Worm (Caenorhabditis elegans) whole organism, L1 larva: ENCODE data around the gene C23G10.10.
A peak's percentile ranks its signal among the peaks of the same experiment; 100 is the strongest.

Source experiments
- C16A3.4 ChIP-seq: fragments of 150-350 bp; optimal IDR thresholded peaks from 2 replicates; lab custom pipeline; 2014; ENCODE audit warnings: missing biosample characterization, missing genetic modification characterization
- F16B12.6 ChIP-seq: fragments of 150-350 bp; optimal IDR thresholded peaks from 2 replicates; lab custom pipeline; 2014; ENCODE audit warnings: missing biosample characterization, missing genetic modification characterization
- aha-1 ChIP-seq: fragments of 150-350 bp; optimal IDR thresholded peaks from 2 replicates; lab custom pipeline; 2014; ENCODE audit warnings: missing biosample characterization, missing genetic modification characterization
- ama-1 ChIP-seq: fragments of 150-350 bp; optimal IDR thresholded peaks from 2 replicates; lab custom pipeline; 2014
- blmp-1 ChIP-seq: fragments of 150-350 bp; optimal IDR thresholded peaks from 2 replicates; lab custom pipeline; 2014; ENCODE audit warnings: missing biosample characterization, missing genetic modification characterization
- ceh-63 ChIP-seq: fragments of 200-800 bp; sonication (Bioruptor generic); optimal IDR thresholded peaks from 2 replicates; lab custom pipeline; 2018; ENCODE audit warnings: mild to moderate bottlenecking, missing genetic modification characterization, missing compliant biosample characterization
- ceh-8 ChIP-seq: fragments of 200-800 bp; sonication (Bioruptor generic); optimal IDR thresholded peaks from 2 replicates; lab custom pipeline; 2018; ENCODE audit warnings: mild to moderate bottlenecking, missing genetic modification characterization, moderate library complexity, missing compliant biosample characterization
- ceh-88 ChIP-seq: fragments of 200-800 bp; sonication (Bioruptor generic); IDR thresholded peaks from 2 replicates; pipeline ENCODE4 v1.3.6; 2022; ENCODE audit warnings: missing genetic modification characterization, missing compliant biosample characterization
- ceh-90 ChIP-seq: sonication (generic microtip); optimal IDR thresholded peaks from 2 replicates; lab custom pipeline; 2016; ENCODE audit warnings: missing genetic modification characterization, missing compliant biosample characterization
- dpl-1 ChIP-seq, 3 experiments: fragments of 150-350 bp in 2 of 3; sonication (generic microtip) in 1 of 3; optimal IDR thresholded peaks; 2 replicates each; lab custom pipeline; 2014 to 2017; ENCODE audit warnings: missing biosample characterization in 3 of 3, missing genetic modification characterization in 3 of 3, missing genetic modification reagents in 3 of 3
- dsc-1 ChIP-seq: sonication (generic microtip); optimal IDR thresholded peaks from 2 replicates; lab custom pipeline; 2016; ENCODE audit warnings: mild to moderate bottlenecking, missing genetic modification characterization, missing compliant biosample characterization
- efl-1 ChIP-seq, 4 experiments: fragments of 150-350 bp; optimal IDR thresholded peaks in 3 of 4; peaks in 1 of 4; 1 replicate in 1 of 4; 2 replicates in 3 of 4; lab custom pipeline; 2014; ENCODE audit warnings: missing biosample characterization in 2 of 4, missing genetic modification characterization in 2 of 4, missing genetic modification reagents in 2 of 4
- egl-13 ChIP-seq: sonication (generic microtip); optimal IDR thresholded peaks from 2 replicates; lab custom pipeline; 2016; ENCODE audit warnings: missing genotype, missing genetic modification reagents, missing genetic modification characterization, missing compliant biosample characterization
- egl-27 ChIP-seq, 2 experiments: fragments of 150-350 bp in 1 of 2; sonication (generic microtip); optimal IDR thresholded peaks; 3 replicates each; lab custom pipeline; 2017 to 2018; ENCODE audit warnings: missing biosample characterization in 2 of 2, missing genetic modification characterization in 2 of 2, missing genetic modification reagents in 2 of 2
- elt-3 ChIP-seq, 6 experiments: fragments of 150-350 bp in 1 of 6; sonication (generic microtip); optimal IDR thresholded peaks; 2 replicates each; lab custom pipeline; 2017 to 2018; ENCODE audit warnings: missing biosample characterization in 6 of 6, missing genetic modification characterization in 6 of 6, inconsistent platforms in 1 of 6
- ets-5 ChIP-seq: fragments of 200-800 bp; sonication (Bioruptor generic); IDR thresholded peaks from 2 replicates; pipeline ENCODE4 v1.3.6; 2022; ENCODE audit warnings: missing genetic modification characterization, missing compliant biosample characterization
- fkh-4 ChIP-seq: sonication (generic microtip); optimal IDR thresholded peaks from 2 replicates; lab custom pipeline; 2016; ENCODE audit warnings: missing compliant biosample characterization, missing genetic modification characterization, borderline replicate concordance
- fkh-8 ChIP-seq: sonication (generic microtip); optimal IDR thresholded peaks from 2 replicates; lab custom pipeline; 2016; ENCODE audit warnings: mild to moderate bottlenecking, missing genetic modification characterization, missing compliant biosample characterization
- fos-1 ChIP-seq: fragments of 150-350 bp; optimal IDR thresholded peaks from 2 replicates; lab custom pipeline; 2014; ENCODE audit warnings: missing biosample characterization, missing genetic modification characterization
- hlh-17 ChIP-seq: fragments of 200-800 bp; sonication (Bioruptor generic); optimal IDR thresholded peaks from 2 replicates; lab custom pipeline; 2018; ENCODE audit warnings: missing genetic modification characterization, mild to moderate bottlenecking, missing compliant biosample characterization, moderate library complexity, borderline replicate concordance
- hlh-4 ChIP-seq: sonication (generic microtip); optimal IDR thresholded peaks from 2 replicates; lab custom pipeline; 2016; ENCODE audit warnings: mild to moderate bottlenecking, missing genetic modification characterization, missing compliant biosample characterization
- jun-1 ChIP-seq: fragments of 150-350 bp; optimal IDR thresholded peaks from 2 replicates; lab custom pipeline; 2014; ENCODE audit warnings: missing biosample characterization, missing genetic modification reagents, missing genetic modification characterization
- lin-35 ChIP-seq, 2 experiments: fragments of 150-350 bp; optimal IDR thresholded peaks; 2 replicates each; lab custom pipeline; 2014; ENCODE audit warnings: missing biosample characterization in 2 of 2, missing genetic modification characterization in 2 of 2, missing genetic modification reagents in 2 of 2
- lsy-2 ChIP-seq, 2 experiments: fragments of 150-350 bp; optimal IDR thresholded peaks; 2 replicates each; lab custom pipeline; 2014; ENCODE audit warnings: missing biosample characterization in 2 of 2, missing genetic modification characterization in 2 of 2
- mep-1 ChIP-seq: fragments of 150-350 bp; optimal IDR thresholded peaks from 2 replicates; lab custom pipeline; 2014; ENCODE audit warnings: missing biosample characterization, missing genetic modification characterization
- nhr-11 ChIP-seq: fragments of 150-350 bp; optimal IDR thresholded peaks from 2 replicates; lab custom pipeline; 2014; ENCODE audit warnings: missing biosample characterization, missing genetic modification characterization
- nhr-19 ChIP-seq: fragments of 200-800 bp; sonication (Bioruptor generic); conservative IDR thresholded peaks from 2 replicates; pipeline ENCODE4 v1.3.6; 2022; ENCODE audit warnings: missing genetic modification characterization, missing compliant biosample characterization
- nhr-20 ChIP-seq: sonication (generic microtip); optimal IDR thresholded peaks from 2 replicates; lab custom pipeline; 2016; ENCODE audit warnings: mild to moderate bottlenecking, missing genetic modification characterization, missing compliant biosample characterization
- nhr-237 ChIP-seq: fragments of 150-350 bp; optimal IDR thresholded peaks from 2 replicates; lab custom pipeline; 2014; ENCODE audit warnings: missing biosample characterization, missing genetic modification characterization
- nhr-47 ChIP-seq: sonication (generic microtip); optimal IDR thresholded peaks from 2 replicates; lab custom pipeline; 2016; ENCODE audit warnings: mild to moderate bottlenecking, missing genetic modification characterization, moderate library complexity, missing compliant biosample characterization
- nhr-76 ChIP-seq: sonication (generic microtip); optimal IDR thresholded peaks from 2 replicates; lab custom pipeline; 2017; ENCODE audit warnings: missing biosample characterization, missing genetic modification characterization
- nhr-77 ChIP-seq: fragments of 150-350 bp; optimal IDR thresholded peaks from 2 replicates; lab custom pipeline; 2014; ENCODE audit warnings: missing biosample characterization, missing genetic modification characterization
- nhr-84 ChIP-seq: sonication (generic microtip); optimal IDR thresholded peaks from 2 replicates; lab custom pipeline; 2017; ENCODE audit warnings: missing biosample characterization, missing genetic modification characterization
- nhr-85 ChIP-seq: sonication (generic microtip); peaks from one replicate; lab custom pipeline; 2016; ENCODE audit warnings: missing genetic modification characterization, inconsistent platforms, missing compliant biosample characterization
- nhr-90 ChIP-seq: sonication (generic microtip); optimal IDR thresholded peaks from 2 replicates; lab custom pipeline; 2016; ENCODE audit warnings: mild to moderate bottlenecking, missing genetic modification characterization, missing compliant biosample characterization; ENCODE audit not compliant: poor library complexity
- rnt-1 ChIP-seq: sonication (generic microtip); optimal IDR thresholded peaks from 2 replicates; lab custom pipeline; 2016; ENCODE audit warnings: mild to moderate bottlenecking, missing genetic modification characterization, moderate library complexity, missing compliant biosample characterization
- snpc-4 ChIP-seq: fragments of 150-350 bp; optimal IDR thresholded peaks from 2 replicates; lab custom pipeline; 2014; ENCODE audit warnings: missing biosample characterization, missing genetic modification characterization
- sox-4 ChIP-seq: sonication (generic microtip); optimal IDR thresholded peaks from 2 replicates; lab custom pipeline; 2016; ENCODE audit warnings: missing genetic modification characterization, missing compliant biosample characterization
- sptf-1 ChIP-seq: fragments of 150-350 bp; optimal IDR thresholded peaks from 2 replicates; lab custom pipeline; 2014; ENCODE audit warnings: missing biosample characterization, missing genetic modification characterization
- tlp-1 ChIP-seq: fragments of 150-350 bp; optimal IDR thresholded peaks from 2 replicates; lab custom pipeline; 2014; ENCODE audit warnings: missing biosample characterization, missing genetic modification characterization
- unc-130 ChIP-seq: fragments of 150-350 bp; optimal IDR thresholded peaks from 2 replicates; lab custom pipeline; 2017; ENCODE audit warnings: missing biosample characterization, missing genetic modification characterization, inconsistent platforms
- xbp-1 ChIP-seq: sonication (generic microtip); optimal IDR thresholded peaks from 2 replicates; lab custom pipeline; 2016; ENCODE audit warnings: missing genetic modification characterization, missing compliant biosample characterization
- zag-1 ChIP-seq: fragments of 150-350 bp; optimal IDR thresholded peaks from 2 replicates; lab custom pipeline; 2014; ENCODE audit warnings: missing biosample characterization, missing genetic modification characterization

C23G10.10 gene

ce11 chrIII:6210215-6210822 lies 3.5 kb downstream of the C23G10.10 start:
- no peak for TF ChIP-seq nhr-76 (tag; lab: Kevin White, UChicago)
- TF ChIP-seq snpc-4 (tag; lab: Kevin White, UChicago): peak; percentile 46
- TF ChIP-seq ceh-63: no peak
- TF ChIP-seq, all 84 proteins: peak for 1

- TF ChIP-seq rnt-1 (no peak), efl-1 (optimal IDR thresholded peaks at IDR 0.05; lab: Kevin White, UChicago) (no peak), efl-1 (GFP tag; optimal IDR thresholded peaks at IDR 0.05 in 1 of 2; lab: Kevin White, UChicago) (no peak), nhr-85 (no peak), nhr-19 (GFP tag; lab: Robert Waterston, UW) (no peak)
Measured at ce11 chrIII:6208984-6209383, 4.8 kb downstream of the C23G10.10 start, which contains the start of gene C23G10.1. C23G10.1 (plus strand) TSS chrIII:6209284.

- no peak for TF ChIP-seq F16B12.6 (tag; lab: Kevin White, UChicago)
- TF ChIP-seq elt-3 (tag; optimal IDR thresholded peaks at IDR 0.05; lab: Kevin White, UChicago): peak in 1 of 6 experiments; percentile 58
- TF ChIP-seq ceh-88: no peak
- TF ChIP-seq nhr-76 (tag; lab: Kevin White, UChicago): no peak
- TF ChIP-seq dpl-1 (GFP tag; optimal IDR thresholded peaks at IDR 0.05; lab: Kevin White, UChicago): no peak
- TF ChIP-seq nhr-77 (tag; lab: Kevin White, UChicago): no peak
- no peak for TF ChIP-seq sptf-1 (tag; lab: Kevin White, UChicago)
- no peak for TF ChIP-seq nhr-11 (tag; lab: Kevin White, UChicago)
- TF ChIP-seq egl-27 (tag; optimal IDR thresholded peaks at IDR 0.05; lab: Kevin White, UChicago): no peak
- TF ChIP-seq nhr-20 (tag; lab: Kevin White, UChicago): no peak
- no peak for TF ChIP-seq ceh-63
- TF ChIP-seq hlh-4 (tag; lab: Kevin White, UChicago): no peak
- no peak for TF ChIP-seq nhr-90 (tag; lab: Kevin White, UChicago)
- TF ChIP-seq nhr-47 (tag; lab: Kevin White, UChicago): no peak
- no peak for TF ChIP-seq fkh-8 (tag; lab: Kevin White, UChicago)
- peak in 1 of 2 experiments; percentile 36 for TF ChIP-seq lsy-2 (tag; optimal IDR thresholded peaks at IDR 0.05; lab: Kevin White, UChicago)
- no peak for TF ChIP-seq nhr-85
- no peak for TF ChIP-seq egl-13 (tag; lab: Kevin White, UChicago)
- TF ChIP-seq blmp-1 (tag; lab: Kevin White, UChicago): peak; percentile 14
- no peak for TF ChIP-seq lin-35 (GFP tag; optimal IDR thresholded peaks at IDR 0.05; lab: Kevin White, UChicago)
- no peak for TF ChIP-seq tlp-1
Measured at ce11 chrIII:6207881-6208280, 5.9 kb downstream of the C23G10.10 start, which contains the start of gene C23G10.2. C23G10.2 (plus strand) TSS chrIII:6208064.

- TF ChIP-seq nhr-76 (tag; lab: Kevin White, UChicago): no peak
- TF ChIP-seq hlh-17 (GFP tag; lab: Kevin White, UChicago): no peak
- no peak for TF ChIP-seq zag-1
- no peak for TF ChIP-seq lsy-2 (tag; optimal IDR thresholded peaks at IDR 0.05; lab: Kevin White, UChicago)
- TF ChIP-seq elt-3 (tag; optimal IDR thresholded peaks at IDR 0.05; lab: Kevin White, UChicago): no peak
Measured at ce11 chrIII:6207046-6207445, 6.8 kb downstream of the C23G10.10 start.

- TF ChIP-seq rnt-1: peak; percentile 85
- no peak for TF ChIP-seq ets-5 (GFP tag; lab: Robert Waterston, UW)
- no peak for TF ChIP-seq sox-4
- TF ChIP-seq lsy-2 (tag; optimal IDR thresholded peaks at IDR 0.05; lab: Kevin White, UChicago): peak; percentile 84 to 93
- no peak for TF ChIP-seq hlh-4 (tag; lab: Kevin White, UChicago)
- peak; percentile 74 for TF ChIP-seq xbp-1 (tag; lab: Kevin White, UChicago)
- TF ChIP-seq dsc-1 (tag; lab: Kevin White, UChicago): peak; percentile 44
- TF ChIP-seq dpl-1 (GFP tag; optimal IDR thresholded peaks at IDR 0.05; lab: Kevin White, UChicago): peak; percentile 70 to 80 (median 78)
- TF ChIP-seq aha-1 (tag; lab: Kevin White, UChicago): no peak
- TF ChIP-seq fkh-4 (tag; lab: Kevin White, UChicago): no peak
- TF ChIP-seq ama-1 (lab: Kevin White, UChicago): no peak
- peak; percentile 79 for TF ChIP-seq unc-130
- TF ChIP-seq jun-1 (tag; lab: Kevin White, UChicago): no peak
- TF ChIP-seq C16A3.4 (tag; lab: Kevin White, UChicago): peak; percentile 89
- peak; percentile 83 for TF ChIP-seq mep-1 (tag; lab: Kevin White, UChicago)
- peak; percentile 51 for TF ChIP-seq fos-1 (tag; lab: Kevin White, UChicago)
- TF ChIP-seq nhr-237: peak; percentile 11
- TF ChIP-seq nhr-84 (tag; lab: Kevin White, UChicago): no peak
- no peak for TF ChIP-seq ceh-90 (tag; lab: Kevin White, UChicago)
- TF ChIP-seq ceh-8: peak; percentile 31
Measured at ce11 chrIII:6206161-6206853, 7.5 kb downstream of the C23G10.10 start, which contains the start of the genes sna-3 and rps-3. sna-3 (minus strand) TSS chrIII:6206211. rps-3 (plus strand) TSS chrIII:6206803.
